Worm (Caenorhabditis elegans) whole organism, L4 larva: ENCODE measurements around the gene F55C10.5.

Source experiments
- F10B5.3 ChIP-seq: sonication (generic microtip); optimal IDR thresholded peaks from 2 replicates; lab custom pipeline; 2016; ENCODE audit warnings: mild to moderate bottlenecking, missing genetic modification characterization, missing compliant biosample characterization
- F37D6.2 ChIP-seq: sonication (generic microtip); optimal IDR thresholded peaks from 2 replicates; lab custom pipeline; 2016; ENCODE audit warnings: mild to moderate bottlenecking, missing genetic modification characterization, missing compliant biosample characterization
- R02D3.7 ChIP-seq: fragments of 150-350 bp; sonication (generic microtip); optimal IDR thresholded peaks from 3 replicates; lab custom pipeline; 2014; ENCODE audit warnings: missing biosample characterization, missing genetic modification characterization
- T26A8.4 ChIP-seq: fragments of 200-800 bp; sonication (Bioruptor generic); IDR thresholded peaks from 2 replicates; pipeline ENCODE4 v1.3.6; 2022; ENCODE audit warnings: missing genetic modification characterization, missing compliant biosample characterization
- Y5F2A.4 ChIP-seq: fragments of 200-800 bp; sonication (Bioruptor generic); optimal IDR thresholded peaks from 2 replicates; lab custom pipeline; 2018; ENCODE audit warnings: mild to moderate bottlenecking, missing genetic modification characterization, missing compliant biosample characterization
- Y75B8A.6 ChIP-seq: fragments of 200-800 bp; sonication (Bioruptor generic); IDR thresholded peaks from 2 replicates; pipeline ENCODE4 v1.3.6; 2022; ENCODE audit warnings: missing genetic modification reagents, missing genetic modification characterization, missing compliant biosample characterization
- aha-1 ChIP-seq: fragments of 150-350 bp; peaks from one replicate; lab custom pipeline; 2014; ENCODE audit warnings: missing biosample characterization, missing genetic modification characterization
- aly-2 ChIP-seq: sonication (generic microtip); optimal IDR thresholded peaks from 2 replicates; lab custom pipeline; 2018; ENCODE audit warnings: missing biosample characterization, missing genetic modification characterization
- ama-1 ChIP-seq: fragments of 150-350 bp; optimal IDR thresholded peaks from 2 replicates; lab custom pipeline; 2014; ENCODE audit warnings: inconsistent platforms, mixed read lengths
- ceh-20 ChIP-seq: fragments of 200-800 bp; sonication (Bioruptor generic); IDR thresholded peaks from 2 replicates; pipeline ENCODE4 v1.3.6; 2022; ENCODE audit warnings: missing genetic modification reagents, missing genetic modification characterization, missing compliant biosample characterization
- ceh-44 ChIP-seq: fragments of 200-800 bp; sonication (Bioruptor generic); IDR thresholded peaks from 2 replicates; pipeline ENCODE4 v1.3.6; 2022; ENCODE audit warnings: missing genetic modification reagents, missing genetic modification characterization, missing compliant biosample characterization
- ces-1 ChIP-seq: fragments of 150-350 bp; sonication (generic microtip); optimal IDR thresholded peaks from 4 replicates; lab custom pipeline; 2014; ENCODE audit warnings: missing biosample characterization, missing genetic modification reagents, missing genetic modification characterization
- ctbp-1 ChIP-seq: fragments of 200-800 bp; sonication (Bioruptor generic); IDR thresholded peaks from 2 replicates; pipeline ENCODE4 v1.3.6; 2022; ENCODE audit warnings: missing genetic modification reagents, missing genetic modification characterization, missing compliant biosample characterization
- daf-12 ChIP-seq: fragments of 150-350 bp; optimal IDR thresholded peaks from 2 replicates; lab custom pipeline; 2014; ENCODE audit warnings: missing biosample characterization, missing genetic modification reagents, missing genetic modification characterization
- daf-16 ChIP-seq, 3 experiments: sonication (generic microtip); optimal IDR thresholded peaks; 2 replicates each; lab custom pipeline; 2016 to 2017; ENCODE audit warnings: missing genetic modification characterization in 3 of 3, missing genetic modification reagents in 3 of 3, mild to moderate bottlenecking in 2 of 3, missing compliant biosample characterization in 2 of 3, missing biosample characterization in 1 of 3, moderate library complexity in 1 of 3
- dmd-9 ChIP-seq: fragments of 200-800 bp; sonication (Bioruptor generic); IDR thresholded peaks from 2 replicates; pipeline ENCODE4 v1.3.6; 2022; ENCODE audit warnings: missing genetic modification reagents, missing genetic modification characterization, missing compliant biosample characterization
- egl-27 ChIP-seq: sonication (generic microtip); optimal IDR thresholded peaks from 3 replicates; lab custom pipeline; 2017; ENCODE audit warnings: missing biosample characterization, missing genetic modification reagents, missing genetic modification characterization
- egl-43 ChIP-seq: fragments of 200-800 bp; sonication (Bioruptor generic); IDR thresholded peaks from 2 replicates; pipeline ENCODE4 v1.3.6; 2022; ENCODE audit warnings: missing genetic modification reagents, missing genetic modification characterization, missing compliant biosample characterization
- gei-8 ChIP-seq: fragments of 200-800 bp; sonication (Bioruptor generic); optimal IDR thresholded peaks from 2 replicates; lab custom pipeline; 2018; ENCODE audit warnings: mild to moderate bottlenecking, missing genetic modification characterization, missing compliant biosample characterization
- hif-1 ChIP-seq, 2 experiments: sonication (generic microtip); optimal IDR thresholded peaks; 2 replicates each; lab custom pipeline; 2016 to 2017; ENCODE audit warnings: missing compliant biosample characterization in 2 of 2, missing genetic modification characterization in 2 of 2, missing genetic modification reagents in 2 of 2, missing genotype in 2 of 2, mild to moderate bottlenecking in 1 of 2
- hlh-30 ChIP-seq: sonication (generic microtip); optimal IDR thresholded peaks from 2 replicates; lab custom pipeline; 2017; ENCODE audit warnings: antibody characterized with exemption, mild to moderate bottlenecking, missing genetic modification characterization, missing compliant biosample characterization; ENCODE audit not compliant: insufficient read depth
- lim-7 ChIP-seq: fragments of 200-800 bp; sonication (Bioruptor generic); IDR thresholded peaks from 2 replicates; pipeline ENCODE4 v1.3.6; 2022; ENCODE audit warnings: missing genetic modification characterization, missing compliant biosample characterization
- lin-13 ChIP-seq: fragments of 150-350 bp; optimal IDR thresholded peaks from 2 replicates; lab custom pipeline; 2014; ENCODE audit warnings: missing biosample characterization, missing genetic modification reagents, missing genetic modification characterization
- mdt-29 ChIP-seq: fragments of 200-800 bp; sonication (Bioruptor generic); IDR thresholded peaks from 2 replicates; pipeline ENCODE4 v1.3.6; 2022; ENCODE audit warnings: missing genetic modification reagents, missing genetic modification characterization, missing compliant biosample characterization
- mep-1 ChIP-seq: fragments of 150-350 bp; sonication (generic microtip); optimal IDR thresholded peaks from 3 replicates; lab custom pipeline; 2014; ENCODE audit warnings: missing biosample characterization, missing genetic modification characterization
- nhr-102 ChIP-seq: sonication (generic microtip); optimal IDR thresholded peaks from 2 replicates; lab custom pipeline; 2016; ENCODE audit warnings: mild to moderate bottlenecking, missing genetic modification characterization, moderate library complexity, missing compliant biosample characterization
- nhr-41 ChIP-seq: fragments of 200-800 bp; sonication (Bioruptor generic); IDR thresholded peaks from 2 replicates; pipeline ENCODE4 v1.3.6; 2022; ENCODE audit warnings: missing genetic modification reagents, missing genetic modification characterization, missing compliant biosample characterization
- nhr-42 ChIP-seq: fragments of 200-800 bp; sonication (Bioruptor generic); IDR thresholded peaks from 2 replicates; pipeline ENCODE4 v1.3.6; 2022; ENCODE audit warnings: missing genetic modification characterization, missing compliant biosample characterization
- nhr-48 ChIP-seq: sonication (generic microtip); optimal IDR thresholded peaks from 2 replicates; lab custom pipeline; 2016; ENCODE audit warnings: mild to moderate bottlenecking, missing genetic modification characterization, missing compliant biosample characterization
- nhr-6 ChIP-seq: fragments of 150-350 bp; optimal IDR thresholded peaks from 2 replicates; lab custom pipeline; 2014; ENCODE audit warnings: missing biosample characterization, missing genetic modification characterization
- saeg-2 ChIP-seq: fragments of 200-800 bp; sonication (Bioruptor generic); IDR thresholded peaks from 2 replicates; pipeline ENCODE4 v1.3.6; 2022; ENCODE audit warnings: missing genetic modification reagents, missing genetic modification characterization, missing compliant biosample characterization
- snpc-4 ChIP-seq: fragments of 150-350 bp; optimal IDR thresholded peaks from 2 replicates; lab custom pipeline; 2014; ENCODE audit warnings: missing biosample characterization, missing genetic modification characterization
- tag-97 ChIP-seq: fragments of 200-800 bp; sonication (Bioruptor generic); IDR thresholded peaks from 2 replicates; pipeline ENCODE4 v1.3.6; 2022; ENCODE audit warnings: missing genetic modification characterization, missing compliant biosample characterization
- unc-39 ChIP-seq: sonication (generic microtip); optimal IDR thresholded peaks from 2 replicates; lab custom pipeline; 2017; ENCODE audit warnings: missing biosample characterization, missing genetic modification characterization
- unc-62 ChIP-seq, 3 experiments: fragments of 150-350 bp in 1 of 3; sonication (generic microtip); optimal IDR thresholded peaks in 2 of 3; peaks in 1 of 3; 1 replicate in 1 of 3; 2 replicates in 2 of 3; lab custom pipeline; 2014 to 2017; ENCODE audit warnings: missing biosample characterization in 3 of 3, missing genetic modification characterization in 3 of 3, missing genetic modification reagents in 3 of 3, missing genotype in 1 of 3
- zfp-2 ChIP-seq: sonication (generic microtip); optimal IDR thresholded peaks from 2 replicates; lab custom pipeline; 2016; ENCODE audit warnings: mild to moderate bottlenecking, missing genetic modification characterization, missing compliant biosample characterization
- zip-2 ChIP-seq: fragments of 150-350 bp; optimal IDR thresholded peaks from 2 replicates; lab custom pipeline; 2014; ENCODE audit warnings: missing biosample characterization, missing genetic modification characterization

Gene F55C10.5

DNA sequence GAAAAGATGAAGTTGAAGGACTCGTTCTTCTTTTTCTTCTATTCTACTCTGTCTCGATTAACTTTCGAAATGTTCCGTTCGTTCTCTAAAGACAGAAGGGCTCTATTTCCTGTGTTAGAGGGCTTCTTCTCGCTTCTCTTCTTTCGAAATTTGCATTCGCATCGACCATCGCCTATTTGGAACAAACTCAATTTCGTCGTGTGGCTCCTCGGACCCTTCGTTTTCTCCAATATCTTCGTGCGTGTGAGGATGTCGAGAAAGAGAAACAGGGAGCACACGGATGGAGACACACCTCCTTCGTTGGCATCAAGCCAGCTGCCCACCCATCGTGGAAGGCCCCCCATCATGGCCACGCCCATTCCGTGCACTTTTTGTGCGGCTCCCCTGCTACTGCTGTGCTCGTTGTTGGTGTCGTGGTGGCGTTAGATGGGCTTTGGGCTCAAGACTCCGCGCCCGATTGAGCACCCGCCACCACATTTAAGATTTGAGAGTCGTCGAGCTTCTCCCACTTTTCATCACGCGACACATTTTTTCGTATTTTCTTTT, 41.7 kb upstream of the F55C10.5 start (continued):
- no peak for TF ChIP-seq dmd-9
- peak; percentile 14 for TF ChIP-seq F37D6.2 (tag; lab: Kevin White, UChicago)
- no peak for TF ChIP-seq nhr-48 (tag; lab: Kevin White, UChicago)
- no peak for TF ChIP-seq lin-13 (GFP tag; lab: Kevin White, UChicago)
- TF ChIP-seq unc-62 (GFP tag; optimal IDR thresholded peaks at IDR 0.05 in 1 of 2; lab: Kevin White, UChicago): peak in 1 of 2 experiments; percentile 3
- no peak for TF ChIP-seq unc-62 (tag; optimal IDR thresholded peaks at IDR 0.05; lab: Kevin White, UChicago)
- peak; percentile 63; the same call in 1 of the 2 replicates for TF ChIP-seq ctbp-1
- no peak for TF ChIP-seq zfp-2 (tag; lab: Kevin White, UChicago)
- TF ChIP-seq aly-2 (tag; lab: Kevin White, UChicago): no peak
- TF ChIP-seq mep-1 (tag; lab: Kevin White, UChicago): no peak
- no peak for TF ChIP-seq nhr-102 (tag; lab: Kevin White, UChicago)
- TF ChIP-seq gei-8 (GFP tag; lab: Kevin White, UChicago): no peak
- no peak for TF ChIP-seq nhr-6 (tag; lab: Kevin White, UChicago)
- peak; percentile 89 for TF ChIP-seq aha-1 (tag; lab: Kevin White, UChicago)
- TF ChIP-seq R02D3.7 (tag; lab: Kevin White, UChicago): no peak

DNA sequence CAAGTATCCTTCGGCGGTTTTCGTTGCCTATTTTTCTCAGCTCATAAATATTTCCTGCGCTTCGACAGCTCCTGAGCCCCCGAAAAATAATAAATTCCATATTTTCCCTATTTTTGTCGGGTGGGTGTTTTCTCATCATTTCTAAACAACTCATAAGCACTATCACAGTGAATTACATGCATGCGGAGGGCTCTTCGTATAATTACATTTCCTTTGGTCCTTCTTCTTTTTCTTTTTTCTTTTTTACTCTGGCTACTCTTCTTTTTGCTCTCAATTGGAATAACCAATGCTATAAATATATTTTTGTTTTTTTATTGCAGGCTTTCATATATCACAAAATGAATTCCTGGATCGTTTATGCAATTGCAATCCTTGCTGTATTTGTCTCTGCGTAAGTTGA, 41.0 kb upstream of the F55C10.5 start, which contains the start of gene T02E9.5:
T02E9.5 (plus strand) TSS at position 321 of the 400 bp plus-strand sequence.
- no peak for TF ChIP-seq snpc-4
- peak; percentile 42 for TF ChIP-seq ces-1 (GFP tag; lab: Kevin White, UChicago)
- TF ChIP-seq F10B5.3 (tag; lab: Kevin White, UChicago): no peak
- no peak for TF ChIP-seq nhr-42 (GFP tag; lab: Robert Waterston, UW)
- no peak for TF ChIP-seq R02D3.7 (tag; lab: Kevin White, UChicago)

DNA sequence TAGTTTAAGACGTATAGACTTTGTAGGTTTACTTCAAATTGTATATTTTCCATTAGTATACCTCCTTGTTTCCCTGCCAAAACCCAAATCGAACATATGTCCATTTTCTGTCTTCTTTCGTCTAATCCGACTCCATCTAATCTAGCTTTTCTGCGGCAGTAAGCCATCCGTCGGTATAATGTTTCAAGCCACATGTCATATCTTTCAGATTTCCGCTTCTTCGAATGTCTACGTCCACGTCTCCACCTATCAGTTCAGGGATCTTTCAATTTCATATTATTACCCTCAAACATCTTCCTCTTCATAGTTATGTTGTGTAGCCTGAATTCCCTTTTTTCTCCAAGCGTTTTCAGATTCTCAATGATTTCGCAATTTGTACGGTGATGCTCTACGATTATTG, 38.8 kb upstream of the F55C10.5 start:
- peak; percentile 4 for TF ChIP-seq zip-2 (tag; lab: Kevin White, UChicago)
- TF ChIP-seq unc-62 (GFP tag; optimal IDR thresholded peaks at IDR 0.05 in 1 of 2; lab: Kevin White, UChicago): peak in 1 of 2 experiments; percentile 65
- no peak for TF ChIP-seq unc-62 (tag; optimal IDR thresholded peaks at IDR 0.05; lab: Kevin White, UChicago)
- TF ChIP-seq unc-39 (tag; lab: Kevin White, UChicago): no peak
- TF ChIP-seq T26A8.4 (GFP tag; lab: Robert Waterston, UW): peak; percentile 54; the same call in 1 of the 2 replicates
- TF ChIP-seq aly-2 (tag; lab: Kevin White, UChicago): no peak
- TF ChIP-seq, all 104 proteins: peak for 3

DNA sequence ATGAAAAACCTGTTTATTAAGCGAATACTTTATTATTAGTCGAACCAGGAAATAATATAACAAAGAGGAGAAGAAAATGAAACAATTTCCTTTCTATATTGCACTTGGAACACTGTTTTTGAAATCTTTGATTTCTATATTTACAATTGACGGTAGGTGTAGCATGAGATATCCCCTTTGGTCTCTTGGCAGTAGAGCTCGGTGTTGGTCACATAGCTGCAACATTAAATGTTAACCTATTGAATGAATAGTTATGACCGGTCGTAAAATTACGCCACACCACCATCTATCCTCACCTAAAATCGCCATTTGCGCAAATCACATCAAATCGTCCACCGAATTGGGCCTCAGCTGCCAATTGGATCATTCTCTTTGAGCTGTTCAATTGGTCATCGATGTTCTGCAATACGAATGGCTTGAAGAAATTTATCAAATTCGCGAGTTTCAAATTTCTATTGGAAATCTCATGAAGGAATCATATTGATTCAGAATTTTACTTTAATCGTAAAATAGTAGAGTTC, 38.0 kb upstream of the F55C10.5 start:
- TF ChIP-seq lim-7 (GFP tag; lab: Robert Waterston, UW) (no peak), unc-62 (GFP tag; optimal IDR thresholded peaks at IDR 0.05 in 1 of 2; lab: Kevin White, UChicago) (peak in 1 of 2 experiments; percentile 74), unc-62 (tag; optimal IDR thresholded peaks at IDR 0.05; lab: Kevin White, UChicago) (no peak), tag-97 (GFP tag; lab: Robert Waterston, UW) (no peak), daf-12 (tag; lab: Kevin White, UChicago) (no peak), aly-2 (tag; lab: Kevin White, UChicago) (no peak), ama-1 (lab: Kevin White, UChicago) (no peak), hif-1 (tag; optimal IDR thresholded peaks at IDR 0.05; lab: Kevin White, UChicago) (no peak), nhr-41 (GFP tag; lab: Robert Waterston, UW) (no peak)

DNA sequence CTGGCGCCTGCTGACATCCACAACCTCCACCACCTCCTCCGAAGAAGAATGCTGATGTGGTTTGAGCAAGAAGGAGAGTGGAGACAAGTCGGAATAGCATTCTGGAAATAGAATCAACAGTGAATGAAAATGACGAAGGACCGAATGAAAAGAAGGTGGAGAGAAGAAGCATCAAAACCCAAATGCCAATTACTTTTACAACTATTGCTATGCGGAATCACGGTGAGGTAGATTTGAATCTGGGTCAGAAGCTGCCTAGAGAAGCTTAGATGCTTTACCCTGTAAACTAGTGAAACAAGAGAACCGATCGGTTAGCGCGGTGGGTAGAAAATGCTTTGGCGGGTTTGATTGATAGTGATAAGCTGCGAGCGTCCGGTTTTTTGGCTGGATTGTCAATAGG, 36.0 kb upstream of the F55C10.5 start, which contains the start of gene grl-7:
grl-7 (minus strand) TSS at position 101 of the 400 bp plus-strand sequence.
- no peak for TF ChIP-seq Y5F2A.4 (GFP tag; lab: Kevin White, UChicago)
- TF ChIP-seq zfp-2 (tag; lab: Kevin White, UChicago): no peak
- no peak for TF ChIP-seq Y75B8A.6 (GFP tag; lab: Robert Waterston, UW)
- no peak for TF ChIP-seq hif-1 (tag; optimal IDR thresholded peaks at IDR 0.05; lab: Kevin White, UChicago)
- no peak for TF ChIP-seq ceh-44 (GFP tag; lab: Robert Waterston, UW)
- no peak for TF ChIP-seq ceh-20 (GFP tag; lab: Robert Waterston, UW)
- TF ChIP-seq egl-27: no peak
- no peak for TF ChIP-seq F37D6.2 (tag; lab: Kevin White, UChicago)
- no peak for TF ChIP-seq saeg-2 (GFP tag; lab: Robert Waterston, UW)
- no peak for TF ChIP-seq egl-43 (GFP tag; lab: Robert Waterston, UW)
- TF ChIP-seq hlh-30 (tag; lab: Kevin White, UChicago): no peak
- no peak for TF ChIP-seq daf-16 (GFP tag; optimal IDR thresholded peaks at IDR 0.05; lab: Kevin White, UChicago)
- TF ChIP-seq daf-16 (tag; optimal IDR thresholded peaks at IDR 0.05; lab: Kevin White, UChicago): no peak
- no peak for TF ChIP-seq dmd-9
- TF ChIP-seq mdt-29: no peak
